Worm (Caenorhabditis elegans): ENCODE results near the gene C17H12.10.

Gene C17H12.10

DNA sequence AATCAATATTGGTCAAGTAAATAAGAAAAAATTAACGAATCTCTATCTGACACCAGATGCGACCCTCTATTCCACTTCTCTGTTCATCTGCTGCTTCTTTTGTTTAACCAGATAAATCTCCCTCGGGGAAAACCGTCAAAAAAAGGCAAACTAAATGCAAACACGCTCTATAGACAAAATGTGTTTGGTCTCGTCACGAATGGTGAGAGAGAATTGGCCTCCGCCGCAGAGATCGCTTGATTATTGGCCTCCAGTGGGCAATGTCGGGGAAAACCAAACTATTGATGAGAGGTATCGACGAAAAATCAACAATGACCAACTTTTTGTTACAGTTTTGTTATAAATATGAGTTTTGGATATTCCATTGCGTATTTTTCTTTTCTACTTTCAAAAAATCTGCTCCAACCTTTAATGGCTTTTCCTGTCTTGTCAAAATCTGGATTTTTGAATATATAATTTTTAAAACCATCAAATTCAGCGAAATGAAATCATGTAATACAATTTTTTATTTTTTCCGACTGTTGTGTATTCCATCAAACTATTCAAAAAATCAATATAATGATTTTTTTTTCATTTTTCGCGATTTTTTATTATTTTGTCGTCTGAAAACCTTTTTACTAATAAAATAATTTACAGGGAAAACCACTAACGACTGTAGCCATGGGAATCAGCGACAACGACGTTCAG, 16.0 kb upstream of the C17H12.10 start, which contains the start of the genes C17H12.2 and vha-8 (continued):
- TF ChIP-seq egl-27 (tag; optimal IDR thresholded peaks at IDR 0.05) (peak; percentile 38 to 76), unc-30 (tag; optimal IDR thresholded peaks at IDR 0.05) (no peak), ces-1 (GFP tag; optimal IDR thresholded peaks at IDR 0.05) (no peak), hpl-2 (GFP tag; optimal IDR thresholded peaks at IDR 0.05) (peak; percentile 64), lin-35 (GFP tag; optimal IDR thresholded peaks at IDR 0.05) (peak; percentile 90 to 94), ztf-4 (tag; optimal IDR thresholded peaks at IDR 0.05) (peak; percentile 79), elt-2 (tag; optimal IDR thresholded peaks at IDR 0.05) (peak; percentile 7), C04F5.9 (tag; optimal IDR thresholded peaks at IDR 0.05) (peak; percentile 76), unc-86 (tag; optimal IDR thresholded peaks at IDR 0.05) (peak; percentile 85), nhr-20 (tag; optimal IDR thresholded peaks at IDR 0.05) (peak; percentile 95), lin-14 (GFP tag; optimal IDR thresholded peaks at IDR 0.05) (peak; percentile 97), lin-13 (GFP tag; optimal IDR thresholded peaks at IDR 0.05) (peak; percentile 93), nhr-237 (tag; optimal IDR thresholded peaks at IDR 0.05) (peak; percentile 92), unc-130 (tag; optimal IDR thresholded peaks at IDR 0.05) (peak; percentile 97), ceh-8 (GFP tag; optimal IDR thresholded peaks at IDR 0.05) (peak; percentile 54), Y116A8C.19 (tag; optimal IDR thresholded peaks at IDR 0.05; ENCODE audit: borderline replicate concordance) (no peak), fkh-4 (tag; optimal IDR thresholded peaks at IDR 0.05; ENCODE audit: borderline replicate concordance) (peak; percentile 45), efl-3 (GFP tag; optimal IDR thresholded peaks at IDR 0.05) (no peak), aly-2 (tag; optimal IDR thresholded peaks at IDR 0.05) (peak; percentile 84), sptf-1 (tag; optimal IDR thresholded peaks at IDR 0.05) (no peak), hlh-17 (GFP tag; optimal IDR thresholded peaks at IDR 0.05; ENCODE audit: borderline replicate concordance) (no peak), tbx-2 (tag; optimal IDR thresholded peaks at IDR 0.05) (peak; percentile 93), F16B12.6 (tag; optimal IDR thresholded peaks at IDR 0.05) (peak; percentile 63), blmp-1 (tag; optimal IDR thresholded peaks at IDR 0.05) (peak; percentile 93), mab-9 (GFP tag; IDR thresholded peaks at IDR 0.05) (peak; percentile 61), lir-3 (tag; optimal IDR thresholded peaks at IDR 0.05; ENCODE audit: poor library complexity) (peak; percentile 73), ceh-63 (GFP tag; optimal IDR thresholded peaks at IDR 0.05) (no peak), snpc-4 (tag; optimal IDR thresholded peaks at IDR 0.05) (peak; percentile 84), fkh-10 (GFP tag; optimal IDR thresholded peaks at IDR 0.05) (peak; percentile 55), sup-37 (GFP tag; optimal IDR thresholded peaks at IDR 0.05) (peak; percentile 41), swsn-7 (tag; optimal IDR thresholded peaks at IDR 0.05) (peak; percentile 93), egl-13 (tag; optimal IDR thresholded peaks at IDR 0.05) (peak; percentile 67), ama-1 (optimal IDR thresholded peaks at IDR 0.05) (peak; percentile 29)

- TF ChIP-seq lin-15B (tag; optimal IDR thresholded peaks at IDR 0.05): no peak
- TF ChIP-seq egl-27 (tag; optimal IDR thresholded peaks at IDR 0.05): no peak
- peak; percentile 41 for TF ChIP-seq nhr-19 (GFP tag; conservative IDR thresholded peaks at IDR 0.05)
- no peak for TF ChIP-seq aha-1 (tag; optimal IDR thresholded peaks at IDR 0.05)
- TF ChIP-seq nhr-20 (tag; optimal IDR thresholded peaks at IDR 0.05): peak; percentile 32
- TF ChIP-seq zag-1 (tag; optimal IDR thresholded peaks at IDR 0.05): no peak
- no peak for TF ChIP-seq fos-1 (tag; optimal IDR thresholded peaks at IDR 0.05)
- TF ChIP-seq snu-23 (GFP tag; optimal IDR thresholded peaks at IDR 0.05): peak; percentile 35
- no peak for TF ChIP-seq pag-3 (tag; optimal IDR thresholded peaks at IDR 0.05; ENCODE audit: borderline replicate concordance, insufficient read depth)
- peak; percentile 49 for TF ChIP-seq snpc-4 (tag; optimal IDR thresholded peaks at IDR 0.05)
- TF ChIP-seq unc-130 (tag; optimal IDR thresholded peaks at IDR 0.05): no peak
- TF ChIP-seq sox-4 (tag; optimal IDR thresholded peaks at IDR 0.05): no peak
- peak; percentile 43 for TF ChIP-seq nhr-90 (tag; optimal IDR thresholded peaks at IDR 0.05; ENCODE audit: poor library complexity)
- peak; percentile 74 for TF ChIP-seq aly-2 (tag; optimal IDR thresholded peaks at IDR 0.05)
- peak; percentile 47 for TF ChIP-seq nhr-71 (tag; optimal IDR thresholded peaks at IDR 0.05)
- TF ChIP-seq elt-2 (tag; optimal IDR thresholded peaks at IDR 0.05): peak; percentile 2
- no peak for TF ChIP-seq mef-2 (tag; optimal IDR thresholded peaks at IDR 0.05)
- TF ChIP-seq lin-35 (GFP tag; optimal IDR thresholded peaks at IDR 0.05): peak in 1 of 2 experiments; percentile 21
- TF ChIP-seq ets-5 (GFP tag; IDR thresholded peaks at IDR 0.05): no peak
Observed at ce11 chrIV:6792380-6793309, 14.0 kb upstream of the C17H12.10 start.

All from whole organism, L1 larva.